Worm (Caenorhabditis elegans) whole organism, young adult: ENCODE results near the gene F53A2.11.

Source experiments
- C06A6.2 ChIP-seq: fragments of 200-800 bp; sonication (Bioruptor generic); conservative IDR thresholded peaks from 2 replicates; pipeline ENCODE4 v1.3.6; 2022; ENCODE audit warnings: missing genetic modification characterization, missing compliant biosample characterization
- C17E4.6 ChIP-seq: fragments of 200-800 bp; sonication (Bioruptor generic); IDR thresholded peaks from 2 replicates; pipeline ENCODE4 v1.3.6; 2022; ENCODE audit warnings: missing genetic modification reagents, missing genetic modification characterization, missing compliant biosample characterization
- D2030.7 ChIP-seq: fragments of 200-800 bp; sonication (Bioruptor generic); IDR thresholded peaks from 2 replicates; pipeline ENCODE4 v1.3.6; 2022; ENCODE audit warnings: missing genetic modification reagents, missing genetic modification characterization, missing compliant biosample characterization
- F23B12.7 ChIP-seq: sonication (generic microtip); optimal IDR thresholded peaks from 2 replicates; lab custom pipeline; 2017; ENCODE audit warnings: missing genetic modification characterization, mild to moderate bottlenecking, missing compliant biosample characterization, antibody characterized with exemption, moderate library complexity; ENCODE audit not compliant: insufficient read depth
- F33H1.4 ChIP-seq: fragments of 200-800 bp; sonication (Bioruptor generic); IDR thresholded peaks from 2 replicates; pipeline ENCODE4 v1.3.6; 2022; ENCODE audit warnings: missing genetic modification reagents, missing genetic modification characterization, missing compliant biosample characterization
- F37B4.10 ChIP-seq: fragments of 200-800 bp; sonication (Bioruptor generic); IDR thresholded peaks from 2 replicates; pipeline ENCODE4 v1.3.6; 2022; ENCODE audit warnings: missing genetic modification characterization, missing compliant biosample characterization
- F39B2.1 ChIP-seq: fragments of 200-800 bp; sonication (Bioruptor generic); IDR thresholded peaks from 2 replicates; pipeline ENCODE4 v1.3.6; 2022; ENCODE audit warnings: missing genetic modification reagents, missing genetic modification characterization, missing compliant biosample characterization
- F52B5.7 ChIP-seq: sonication (generic microtip); optimal IDR thresholded peaks from 2 replicates; lab custom pipeline; 2016; ENCODE audit warnings: mild to moderate bottlenecking, missing genetic modification characterization, missing compliant biosample characterization
- K12H6.12 ChIP-seq: fragments of 200-800 bp; sonication (Bioruptor generic); optimal IDR thresholded peaks from 2 replicates; lab custom pipeline; 2018; ENCODE audit warnings: mild to moderate bottlenecking, missing genetic modification characterization, missing compliant biosample characterization
- T07F8.4 ChIP-seq: sonication (generic microtip); optimal IDR thresholded peaks from 2 replicates; lab custom pipeline; 2016; ENCODE audit warnings: mild to moderate bottlenecking, missing genetic modification characterization, moderate library complexity, missing compliant biosample characterization
- T26A5.8 ChIP-seq: sonication (generic microtip); optimal IDR thresholded peaks from 2 replicates; lab custom pipeline; 2016; ENCODE audit warnings: missing genetic modification characterization, missing compliant biosample characterization
- Y53F4B.3 ChIP-seq: fragments of 200-800 bp; sonication (Bioruptor generic); IDR thresholded peaks from 2 replicates; pipeline ENCODE4 v1.3.6; 2022; ENCODE audit warnings: missing genetic modification reagents, missing genetic modification characterization, missing compliant biosample characterization
- Y56A3A.18 ChIP-seq: fragments of 200-800 bp; sonication (Bioruptor generic); IDR thresholded peaks from 2 replicates; pipeline ENCODE4 v1.3.6; 2022; ENCODE audit warnings: missing genetic modification reagents, missing genetic modification characterization, missing compliant biosample characterization
- Y67H2A.10 ChIP-seq: fragments of 200-800 bp; sonication (Bioruptor generic); conservative IDR thresholded peaks from 2 replicates; pipeline ENCODE4 v1.3.6; 2022; ENCODE audit warnings: missing genetic modification reagents, missing genetic modification characterization, missing compliant biosample characterization
- Y95B8A.8 ChIP-seq: fragments of 200-800 bp; sonication (Bioruptor generic); IDR thresholded peaks from 2 replicates; pipeline ENCODE4 v1.3.6; 2022; ENCODE audit warnings: missing genetic modification reagents, missing genetic modification characterization, missing compliant biosample characterization
- ama-1 ChIP-seq, 3 experiments: fragments of 150-350 bp in 1 of 3; sonication (generic microtip) in 2 of 3; optimal IDR thresholded peaks; 2 replicates each; lab custom pipeline; 2014 to 2018; ENCODE audit warnings: missing biosample characterization in 2 of 3, missing genetic modification characterization in 2 of 3, missing genetic modification reagents in 2 of 3
- atf-7 ChIP-seq: sonication (generic microtip); optimal IDR thresholded peaks from 2 replicates; lab custom pipeline; 2017; ENCODE audit warnings: mild to moderate bottlenecking, missing genetic modification characterization, missing compliant biosample characterization
- athp-1 ChIP-seq: sonication (generic microtip); optimal IDR thresholded peaks from 2 replicates; lab custom pipeline; 2017; ENCODE audit warnings: mild to moderate bottlenecking, missing genetic modification characterization, missing compliant biosample characterization
- bed-1 ChIP-seq: fragments of 200-800 bp; sonication (Bioruptor generic); IDR thresholded peaks from 2 replicates; pipeline ENCODE4 v1.3.6; 2022; ENCODE audit warnings: missing genetic modification reagents, missing genetic modification characterization, missing compliant biosample characterization
- bed-2 ChIP-seq: fragments of 200-800 bp; sonication (Bioruptor generic); IDR thresholded peaks from 2 replicates; pipeline ENCODE4 v1.3.6; 2022; ENCODE audit warnings: missing genetic modification reagents, missing genetic modification characterization, missing compliant biosample characterization
- cebp-1 ChIP-seq, 2 experiments: fragments of 200-800 bp in 1 of 2; sonication (Bioruptor generic) in 1 of 2; sonication (generic microtip) in 1 of 2; IDR thresholded peaks in 1 of 2; optimal IDR thresholded peaks in 1 of 2; 2 replicates each; pipeline versions ENCODE4 v1.3.6 to Lab custom; 2017 to 2022; ENCODE audit warnings: missing compliant biosample characterization in 2 of 2, missing genetic modification characterization in 2 of 2, mild to moderate bottlenecking in 1 of 2, missing genetic modification reagents in 1 of 2, moderate library complexity in 1 of 2
- cebp-2 ChIP-seq: fragments of 200-800 bp; sonication (Bioruptor generic); IDR thresholded peaks from 2 replicates; pipeline ENCODE4 v1.3.6; 2022; ENCODE audit warnings: missing genetic modification characterization, missing compliant biosample characterization
- ceh-100 ChIP-seq: fragments of 200-800 bp; sonication (Bioruptor generic); IDR thresholded peaks from 2 replicates; pipeline ENCODE4 v1.3.6; 2022; ENCODE audit warnings: missing genetic modification reagents, missing genetic modification characterization, missing compliant biosample characterization
- ceh-91 ChIP-seq: fragments of 200-800 bp; sonication (Bioruptor generic); IDR thresholded peaks from 2 replicates; pipeline ENCODE4 v1.3.6; 2022; ENCODE audit warnings: missing genetic modification reagents, missing genetic modification characterization, missing compliant biosample characterization
- dox-1 ChIP-seq: fragments of 200-800 bp; sonication (Bioruptor generic); IDR thresholded peaks from 2 replicates; pipeline ENCODE4 v1.3.6; 2022; ENCODE audit warnings: missing genetic modification reagents, missing genetic modification characterization, missing compliant biosample characterization
- efl-1 ChIP-seq: fragments of 150-350 bp; optimal IDR thresholded peaks from 2 replicates; lab custom pipeline; 2014; ENCODE audit warnings: missing biosample characterization, missing genetic modification reagents, missing genetic modification characterization
- hmg-1.2 ChIP-seq: fragments of 200-800 bp; sonication (Bioruptor generic); IDR thresholded peaks from 2 replicates; pipeline ENCODE4 v1.3.6; 2022; ENCODE audit warnings: missing genetic modification reagents, missing genetic modification characterization, missing compliant biosample characterization
- hsf-1 ChIP-seq: fragments of 200-800 bp; sonication (Bioruptor generic); IDR thresholded peaks from 2 replicates; pipeline ENCODE4 v1.3.6; 2022; ENCODE audit warnings: missing genetic modification reagents, missing genetic modification characterization, missing compliant biosample characterization
- lag-1 ChIP-seq: fragments of 200-800 bp; sonication (Bioruptor generic); IDR thresholded peaks from 2 replicates; pipeline ENCODE4 v1.3.6; 2022; ENCODE audit warnings: missing genetic modification reagents, missing genetic modification characterization, missing compliant biosample characterization
- lin-54 ChIP-seq: fragments of 200-800 bp; sonication (Bioruptor generic); optimal IDR thresholded peaks from 2 replicates; lab custom pipeline; 2018; ENCODE audit warnings: mild to moderate bottlenecking, missing genetic modification characterization, missing compliant biosample characterization
- lsy-27 ChIP-seq: sonication (generic microtip); optimal IDR thresholded peaks from 2 replicates; lab custom pipeline; 2017; ENCODE audit warnings: missing genetic modification characterization, mild to moderate bottlenecking, missing compliant biosample characterization, antibody characterized with exemption, missing genotype, borderline replicate concordance; ENCODE audit not compliant: insufficient read depth
- madf-10 ChIP-seq: sonication (generic microtip); optimal IDR thresholded peaks from 2 replicates; lab custom pipeline; 2016; ENCODE audit warnings: mild to moderate bottlenecking, missing genetic modification characterization, missing compliant biosample characterization
- madf-3 ChIP-seq: fragments of 200-800 bp; sonication (Bioruptor generic); IDR thresholded peaks from 2 replicates; pipeline ENCODE4 v1.3.6; 2022; ENCODE audit warnings: missing genetic modification reagents, missing genetic modification characterization, missing compliant biosample characterization
- madf-8 ChIP-seq: fragments of 200-800 bp; sonication (Bioruptor generic); conservative IDR thresholded peaks from 2 replicates; pipeline ENCODE4 v1.3.6; 2022; ENCODE audit warnings: missing genetic modification reagents, missing genetic modification characterization, missing compliant biosample characterization
- mcd-1 ChIP-seq: fragments of 200-800 bp; sonication (Bioruptor generic); IDR thresholded peaks from 2 replicates; pipeline ENCODE4 v1.3.6; 2022; ENCODE audit warnings: missing genetic modification reagents, missing genetic modification characterization, missing compliant biosample characterization
- mes-4 ChIP-seq: sonication (generic microtip); optimal IDR thresholded peaks from 2 replicates; lab custom pipeline; 2016; ENCODE audit warnings: missing genotype, missing genetic modification characterization, missing compliant biosample characterization
- nfya-2 ChIP-seq: fragments of 200-800 bp; sonication (Bioruptor generic); IDR thresholded peaks from 2 replicates; pipeline ENCODE4 v1.3.6; 2022; ENCODE audit warnings: missing genetic modification reagents, missing genetic modification characterization, missing compliant biosample characterization
- nhr-80 ChIP-seq: sonication (generic microtip); optimal IDR thresholded peaks from 2 replicates; lab custom pipeline; 2016; ENCODE audit warnings: missing genetic modification characterization, missing compliant biosample characterization
- rcor-1 ChIP-seq: fragments of 200-800 bp; sonication (Bioruptor generic); IDR thresholded peaks from 2 replicates; pipeline ENCODE4 v1.3.6; 2022; ENCODE audit warnings: missing genetic modification reagents, missing genetic modification characterization, missing compliant biosample characterization
- sdz-38 ChIP-seq: sonication (generic microtip); optimal IDR thresholded peaks from 2 replicates; lab custom pipeline; 2016; ENCODE audit warnings: missing genotype, missing genetic modification characterization, missing compliant biosample characterization
- snpc-1.3 ChIP-seq: sonication (generic microtip); optimal IDR thresholded peaks from 2 replicates; lab custom pipeline; 2017; ENCODE audit warnings: missing genetic modification characterization, mild to moderate bottlenecking, missing compliant biosample characterization, antibody characterized with exemption, moderate library complexity, missing genotype, missing genetic modification reagents; ENCODE audit not compliant: insufficient read depth
- snpc-3.4 ChIP-seq: sonication (generic microtip); optimal IDR thresholded peaks from 2 replicates; lab custom pipeline; 2017; ENCODE audit warnings: missing genetic modification characterization, mild to moderate bottlenecking, missing compliant biosample characterization, antibody characterized with exemption, moderate library complexity, missing genotype, missing genetic modification reagents
- sptf-2 ChIP-seq: fragments of 200-800 bp; sonication (Bioruptor generic); optimal IDR thresholded peaks from 2 replicates; lab custom pipeline; 2018; ENCODE audit warnings: mild to moderate bottlenecking, missing genetic modification characterization, missing compliant biosample characterization
- tlf-1 ChIP-seq: fragments of 200-800 bp; sonication (Bioruptor generic); optimal IDR thresholded peaks from 2 replicates; lab custom pipeline; 2018; ENCODE audit warnings: mild to moderate bottlenecking, missing genetic modification characterization, missing compliant biosample characterization
- unc-130 ChIP-seq: sonication (generic microtip); optimal IDR thresholded peaks from 2 replicates; lab custom pipeline; 2016; ENCODE audit warnings: missing genetic modification reagents, missing genetic modification characterization, missing compliant biosample characterization
- unc-62 ChIP-seq: fragments of 150-350 bp; optimal IDR thresholded peaks from 2 replicates; lab custom pipeline; 2014; ENCODE audit warnings: missing biosample characterization, missing genetic modification reagents, missing genetic modification characterization
- zim-3 ChIP-seq: sonication (generic microtip); optimal IDR thresholded peaks from 2 replicates; lab custom pipeline; 2017; ENCODE audit warnings: mild to moderate bottlenecking, missing genetic modification characterization, moderate library complexity, missing compliant biosample characterization
- ztf-18 ChIP-seq: sonication (generic microtip); optimal IDR thresholded peaks from 2 replicates; lab custom pipeline; 2016; ENCODE audit warnings: missing genotype, mild to moderate bottlenecking, missing genetic modification characterization, missing compliant biosample characterization

F53A2.11 gene

ce11 chrIII:13307107-13307506 lies 15.4 kb downstream of the F53A2.11 start, which contains the start of the genes klp-19 and slc-36.1 (continued):
- no peak for TF ChIP-seq ztf-18 (tag; lab: Kevin White, UChicago)
- TF ChIP-seq efl-1: peak; percentile 88
- peak; percentile 78 for TF ChIP-seq F23B12.7
- no peak for TF ChIP-seq tlf-1
- no peak for TF ChIP-seq cebp-2 (GFP tag; lab: Robert Waterston, UW)
- no peak for TF ChIP-seq unc-62 (GFP tag; lab: Kevin White, UChicago)
- no peak for TF ChIP-seq F52B5.7
- TF ChIP-seq ceh-100 (GFP tag; lab: Robert Waterston, UW): peak; percentile 48
- no peak for TF ChIP-seq Y95B8A.8
- no peak for TF ChIP-seq nfya-2
- TF ChIP-seq hsf-1: no peak
- TF ChIP-seq F39B2.1 (GFP tag; lab: Robert Waterston, UW): no peak
- TF ChIP-seq Y67H2A.10 (GFP tag; lab: Robert Waterston, UW): no peak
- TF ChIP-seq bed-1 (GFP tag; lab: Robert Waterston, UW): no peak
- no peak for TF ChIP-seq T07F8.4 (tag; lab: Kevin White, UChicago)
- no peak for TF ChIP-seq atf-7
- no peak for TF ChIP-seq Y56A3A.18
- peak; percentile 66 for TF ChIP-seq ceh-91 (GFP tag; lab: Robert Waterston, UW)
- no peak for TF ChIP-seq K12H6.12 (tag; lab: Kevin White, UChicago)
- peak; percentile 56 for TF ChIP-seq snpc-1.3 (tag; lab: Kevin White, UChicago)
- no peak for TF ChIP-seq sdz-38 (tag; lab: Kevin White, UChicago)
- TF ChIP-seq C17E4.6 (GFP tag; lab: Robert Waterston, UW): peak; percentile 37; the same call in 1 of the 2 replicates
- no peak for TF ChIP-seq F37B4.10 (GFP tag; lab: Robert Waterston, UW)
- TF ChIP-seq F33H1.4 (GFP tag; lab: Robert Waterston, UW): peak; percentile 69
- no peak for TF ChIP-seq mes-4 (tag; lab: Kevin White, UChicago)
- peak; percentile 13; the same call in 1 of the 2 replicates for TF ChIP-seq hmg-1.2
- TF ChIP-seq C06A6.2 (GFP tag; lab: Robert Waterston, UW): no peak
- no peak for TF ChIP-seq madf-3 (GFP tag; lab: Robert Waterston, UW)
- peak; percentile 53 for TF ChIP-seq athp-1 (tag; lab: Kevin White, UChicago)
- TF ChIP-seq madf-10: no peak
- TF ChIP-seq unc-130 (GFP tag; lab: Kevin White, UChicago): no peak
- TF ChIP-seq sptf-2 (GFP tag; lab: Kevin White, UChicago): no peak
- no peak for TF ChIP-seq Y53F4B.3 (GFP tag; lab: Robert Waterston, UW)
- TF ChIP-seq ama-1 (optimal IDR thresholded peaks at IDR 0.05; lab: Kevin White, UChicago): no peak
- no peak for TF ChIP-seq ama-1 (GFP tag; optimal IDR thresholded peaks at IDR 0.05; lab: Kevin White, UChicago)
- no peak for TF ChIP-seq cebp-1 (GFP tag; IDR thresholded peaks at IDR 0.05; lab: Robert Waterston, UW)
- peak; percentile 41 for TF ChIP-seq cebp-1 (tag; optimal IDR thresholded peaks at IDR 0.05; lab: Kevin White, UChicago)
- TF ChIP-seq rcor-1 (GFP tag; lab: Robert Waterston, UW): peak; percentile 47
- no peak for TF ChIP-seq nhr-80 (tag; lab: Kevin White, UChicago)
- peak; percentile 62 for TF ChIP-seq mcd-1 (GFP tag; lab: Robert Waterston, UW)
- TF ChIP-seq lsy-27 (tag; lab: Kevin White, UChicago): no peak
- TF ChIP-seq zim-3 (tag; lab: Kevin White, UChicago): no peak
- TF ChIP-seq lin-54 (GFP tag; lab: Kevin White, UChicago): peak; percentile 78
- TF ChIP-seq D2030.7 (GFP tag; lab: Robert Waterston, UW): peak; percentile 86
- peak; percentile 68 for TF ChIP-seq dox-1 (GFP tag; lab: Robert Waterston, UW)
- peak; percentile 51 for TF ChIP-seq snpc-3.4 (tag; lab: Kevin White, UChicago)
- no peak for TF ChIP-seq bed-2 (GFP tag; lab: Robert Waterston, UW)
- no peak for TF ChIP-seq lag-1 (GFP tag; lab: Robert Waterston, UW)
- TF ChIP-seq madf-8: peak; percentile 52; the same call in 1 of the 2 replicates
- no peak for TF ChIP-seq T26A5.8
